Fruit fly (Drosophila melanogaster) whole organism, embryonic: Measurements from ENCODE around the gene Desi.

Source experiments
- Antp ChIP-seq: fragments of 200-800 bp; sonication (Bioruptor generic); optimal IDR thresholded peaks from 3 replicates; lab custom pipeline; 2016; ENCODE audit warnings: missing biosample characterization, missing genetic modification characterization
- CG10654 ChIP-seq: fragments of 200-800 bp; sonication (Bioruptor generic); optimal IDR thresholded peaks from 2 replicates; lab custom pipeline; 2016; ENCODE audit warnings: missing biosample characterization, missing genetic modification characterization
- CG1233 ChIP-seq: fragments of 200-800 bp; sonication (Bioruptor generic); optimal IDR thresholded peaks from 4 replicates; lab custom pipeline; 2018; ENCODE audit warnings: missing biosample characterization, mild to moderate bottlenecking, missing genetic modification characterization
- CG12391 ChIP-seq: fragments of 200-800 bp; sonication (Bioruptor generic); optimal IDR thresholded peaks from 3 replicates; lab custom pipeline; 2018; ENCODE audit warnings: missing biosample characterization, mild to moderate bottlenecking, missing genetic modification characterization, moderate library complexity
- CG13624 ChIP-seq: fragments of 200-800 bp; sonication (Bioruptor generic); optimal IDR thresholded peaks from 2 replicates; lab custom pipeline; 2016; ENCODE audit warnings: missing biosample characterization, missing genetic modification characterization
- CG15514 ChIP-seq: fragments of 200-800 bp; sonication (Bioruptor generic); optimal IDR thresholded peaks from 3 replicates; lab custom pipeline; 2017; ENCODE audit warnings: missing biosample characterization, missing genetic modification characterization, mild to moderate bottlenecking, moderate library complexity, missing genetic modification reagents
- CG17361 ChIP-seq: fragments of 200-800 bp; sonication (Bioruptor generic); IDR thresholded peaks from 3 replicates; pipeline ENCODE4 v1.3.6; 2022; ENCODE audit warnings: missing biosample characterization, missing genetic modification characterization
- CG18476 ChIP-seq: fragments of 200-800 bp; sonication (Bioruptor generic); optimal IDR thresholded peaks from 2 replicates; lab custom pipeline; 2016; ENCODE audit warnings: missing biosample characterization, mild to moderate bottlenecking, missing genetic modification characterization
- CG43689 ChIP-seq: fragments of 200-800 bp; sonication (Bioruptor generic); IDR thresholded peaks from 2 replicates; pipeline ENCODE4 v1.3.6; 2022; ENCODE audit warnings: missing biosample characterization, missing genetic modification characterization
- CG5245 ChIP-seq: fragments of 200-800 bp; sonication (Bioruptor generic); optimal IDR thresholded peaks from 3 replicates; lab custom pipeline; 2016; ENCODE audit warnings: missing biosample characterization, missing genetic modification characterization
- CG6175 ChIP-seq: fragments of 200-800 bp; sonication (Bioruptor generic); IDR thresholded peaks from 3 replicates; pipeline ENCODE4 v1.3.6; 2022; ENCODE audit warnings: missing biosample characterization, missing genetic modification characterization
- CG6654 ChIP-seq: fragments of 200-800 bp; sonication (Bioruptor generic); optimal IDR thresholded peaks from 2 replicates; lab custom pipeline; 2017; ENCODE audit warnings: missing biosample characterization, mild to moderate bottlenecking, missing genetic modification characterization
- CG6765 ChIP-seq: fragments of 200-800 bp; sonication (Bioruptor generic); optimal IDR thresholded peaks from 3 replicates; lab custom pipeline; 2017; ENCODE audit warnings: missing biosample characterization, mild to moderate bottlenecking, missing genetic modification characterization
- CG9215 ChIP-seq: fragments of 200-800 bp; sonication (Bioruptor generic); IDR thresholded peaks from 2 replicates; pipeline ENCODE4 v1.3.6; 2022; ENCODE audit warnings: missing biosample characterization, missing genetic modification characterization
- Dip2 ChIP-seq: fragments of 200-800 bp; sonication (Bioruptor generic); IDR thresholded peaks from 2 replicates; pipeline ENCODE4 v1.3.6; 2022; ENCODE audit warnings: missing biosample characterization, missing genetic modification characterization
- Dip3 ChIP-seq: fragments of 200-800 bp; sonication (Bioruptor generic); optimal IDR thresholded peaks from 3 replicates; lab custom pipeline; 2016; ENCODE audit warnings: missing biosample characterization, missing genetic modification characterization
- Drgx ChIP-seq: fragments of 200-800 bp; sonication (Bioruptor generic); IDR thresholded peaks from 2 replicates; pipeline ENCODE4 v1.3.6; 2022; ENCODE audit warnings: missing biosample characterization, missing genetic modification characterization
- Fer2 ChIP-seq: fragments of 200-800 bp; sonication (Bioruptor generic); optimal IDR thresholded peaks from 2 replicates; lab custom pipeline; 2018; ENCODE audit warnings: missing biosample characterization, mild to moderate bottlenecking, missing genetic modification characterization, moderate library complexity
- Fer3 ChIP-seq: fragments of 200-800 bp; sonication (Bioruptor generic); optimal IDR thresholded peaks from 2 replicates; lab custom pipeline; 2018; ENCODE audit warnings: missing biosample characterization, mild to moderate bottlenecking, missing genetic modification characterization, moderate library complexity
- Gsc ChIP-seq: fragments of 200-800 bp; sonication (Bioruptor generic); IDR thresholded peaks from 2 replicates; pipeline ENCODE4 v1.3.6; 2022; ENCODE audit warnings: missing biosample characterization, missing genetic modification characterization
- HLH54F ChIP-seq: fragments of 200-800 bp; sonication (Bioruptor generic); optimal IDR thresholded peaks from 3 replicates; lab custom pipeline; 2016; ENCODE audit warnings: missing biosample characterization, missing genetic modification characterization
- HmgD ChIP-seq: fragments of 200-800 bp; sonication (Bioruptor generic); optimal IDR thresholded peaks from 3 replicates; lab custom pipeline; 2016; ENCODE audit warnings: missing biosample characterization, missing genetic modification characterization
- Hmr ChIP-seq: fragments of 200-800 bp; sonication (Bioruptor generic); optimal IDR thresholded peaks from 3 replicates; lab custom pipeline; 2017; ENCODE audit warnings: mild to moderate bottlenecking, missing biosample characterization, missing genetic modification reagents, missing genetic modification characterization
- Hmx ChIP-seq: fragments of 200-800 bp; sonication (Bioruptor generic); optimal IDR thresholded peaks from 2 replicates; lab custom pipeline; 2016; ENCODE audit warnings: missing biosample characterization, missing genetic modification characterization
- MESR4 ChIP-seq: fragments of 200-800 bp; sonication (Bioruptor generic); optimal IDR thresholded peaks from 2 replicates; lab custom pipeline; 2018; ENCODE audit warnings: missing biosample characterization, mild to moderate bottlenecking, missing genetic modification characterization, moderate library complexity
- Mad ChIP-seq: fragments of 200-800 bp; sonication (Bioruptor generic); optimal IDR thresholded peaks from 2 replicates; lab custom pipeline; 2016; ENCODE audit warnings: missing biosample characterization, missing genetic modification characterization
- Mes4 ChIP-seq: fragments of 200-800 bp; sonication (Bioruptor generic); optimal IDR thresholded peaks from 2 replicates; lab custom pipeline; 2016; ENCODE audit warnings: missing biosample characterization, missing genetic modification characterization
- Mrtf ChIP-seq: fragments of 200-800 bp; sonication (Bioruptor generic); IDR thresholded peaks from 3 replicates; pipeline ENCODE4 v1.3.6; 2022; ENCODE audit warnings: missing biosample characterization, missing genetic modification characterization
- Nf-YB ChIP-seq: fragments of 200-800 bp; sonication (Bioruptor generic); optimal IDR thresholded peaks from 3 replicates; lab custom pipeline; 2019; ENCODE audit warnings: missing biosample characterization, mild to moderate bottlenecking, missing genetic modification characterization, moderate library complexity
- NfI ChIP-seq: fragments of 200-800 bp; sonication (Bioruptor generic); optimal IDR thresholded peaks from 3 replicates; lab custom pipeline; 2018; ENCODE audit warnings: missing biosample characterization, mild to moderate bottlenecking, missing genetic modification characterization, moderate library complexity
- Opbp ChIP-seq: fragments of 200-800 bp; sonication (Bioruptor generic); IDR thresholded peaks from 3 replicates; pipeline ENCODE4 v1.3.6; 2022; ENCODE audit warnings: missing biosample characterization, missing genetic modification characterization; ENCODE audit not compliant: partially characterized antibody
- Spps ChIP-seq: fragments of 200-800 bp; sonication (Bioruptor generic); optimal IDR thresholded peaks from 2 replicates; lab custom pipeline; 2018; ENCODE audit warnings: missing biosample characterization, mild to moderate bottlenecking, missing genetic modification characterization
- Xrp1 ChIP-seq: fragments of 200-800 bp; sonication (Bioruptor generic); IDR thresholded peaks from 2 replicates; pipeline ENCODE4 v1.3.6; 2022; ENCODE audit warnings: missing biosample characterization, missing genetic modification characterization
- bab2 ChIP-seq: fragments of 200-800 bp; sonication (Bioruptor generic); optimal IDR thresholded peaks from 2 replicates; lab custom pipeline; 2016; ENCODE audit warnings: missing biosample characterization, missing genetic modification characterization
- fd64A ChIP-seq: fragments of 200-800 bp; sonication (Bioruptor generic); optimal IDR thresholded peaks from 3 replicates; lab custom pipeline; 2018; ENCODE audit warnings: missing biosample characterization, mild to moderate bottlenecking, missing genetic modification characterization
- grau ChIP-seq: fragments of 200-800 bp; optimal IDR thresholded peaks from 3 replicates; lab custom pipeline; 2019; ENCODE audit warnings: missing biosample characterization, mild to moderate bottlenecking, missing genetic modification characterization, moderate library complexity
- gsb-n ChIP-seq: fragments of 200-800 bp; sonication (Bioruptor generic); optimal IDR thresholded peaks from 3 replicates; lab custom pipeline; 2018; ENCODE audit warnings: missing biosample characterization, mild to moderate bottlenecking, missing genetic modification characterization
- hbn ChIP-seq: fragments of 200-800 bp; sonication (Bioruptor generic); IDR thresholded peaks from 2 replicates; pipeline ENCODE4 v1.3.6; 2022; ENCODE audit warnings: missing biosample characterization, missing genetic modification characterization; ENCODE audit not compliant: partially characterized antibody
- kah ChIP-seq: fragments of 200-800 bp; sonication (Bioruptor generic); optimal IDR thresholded peaks from 2 replicates; lab custom pipeline; 2018; ENCODE audit warnings: missing biosample characterization, mild to moderate bottlenecking, missing genetic modification characterization
- lab ChIP-seq: fragments of 200-800 bp; sonication (Bioruptor generic); optimal IDR thresholded peaks from 3 replicates; lab custom pipeline; 2017; ENCODE audit warnings: missing biosample characterization, missing genetic modification characterization, mild to moderate bottlenecking, moderate library complexity, missing genetic modification reagents
- mirr ChIP-seq: fragments of 200-800 bp; sonication (Bioruptor generic); optimal IDR thresholded peaks from 3 replicates; lab custom pipeline; 2018; ENCODE audit warnings: missing biosample characterization, mild to moderate bottlenecking, missing genetic modification characterization
- nerfin-1 ChIP-seq: fragments of 200-800 bp; sonication (Bioruptor generic); optimal IDR thresholded peaks from 3 replicates; lab custom pipeline; 2019; ENCODE audit warnings: missing biosample characterization, mild to moderate bottlenecking, missing genetic modification characterization, moderate library complexity
- phol ChIP-seq: fragments of 200-800 bp; sonication (Bioruptor generic); optimal IDR thresholded peaks from 3 replicates; lab custom pipeline; 2018; ENCODE audit warnings: missing biosample characterization, mild to moderate bottlenecking, missing genetic modification characterization, moderate library complexity
- ranshi ChIP-seq: fragments of 200-800 bp; sonication (Bioruptor generic); IDR thresholded peaks from 2 replicates; pipeline ENCODE4 v1.3.6; 2022; ENCODE audit warnings: missing biosample characterization, missing genetic modification characterization
- sqz ChIP-seq: fragments of 200-800 bp; sonication (Bioruptor generic); optimal IDR thresholded peaks from 3 replicates; lab custom pipeline; 2018; ENCODE audit warnings: missing biosample characterization, mild to moderate bottlenecking, missing genetic modification characterization
- ssp ChIP-seq: fragments of 200-800 bp; sonication (Bioruptor generic); IDR thresholded peaks from 2 replicates; pipeline ENCODE4 v1.3.6; 2022; ENCODE audit warnings: missing biosample characterization, missing genetic modification characterization
- stwl ChIP-seq: fragments of 200-800 bp; sonication (Bioruptor generic); optimal IDR thresholded peaks from 3 replicates; lab custom pipeline; 2018; ENCODE audit warnings: missing biosample characterization, mild to moderate bottlenecking, missing genetic modification characterization, moderate library complexity
- tin ChIP-seq: fragments of 200-800 bp; sonication (Bioruptor generic); optimal IDR thresholded peaks from 3 replicates; lab custom pipeline; 2016; ENCODE audit warnings: missing biosample characterization, missing genetic modification characterization
- vvl ChIP-seq: fragments of 200-800 bp; sonication (Bioruptor generic); IDR thresholded peaks from 2 replicates; pipeline ENCODE4 v1.3.6; 2022; ENCODE audit warnings: missing biosample characterization, missing genetic modification characterization
- yki ChIP-seq: fragments of >200 bp; optimal IDR thresholded peaks from 3 replicates; lab custom pipeline; 2018
- zf30C ChIP-seq: fragments of 200-800 bp; sonication (Bioruptor generic); optimal IDR thresholded peaks from 3 replicates; lab custom pipeline; 2018; ENCODE audit warnings: missing biosample characterization, mild to moderate bottlenecking, missing genetic modification characterization

Gene Desi

DNA sequence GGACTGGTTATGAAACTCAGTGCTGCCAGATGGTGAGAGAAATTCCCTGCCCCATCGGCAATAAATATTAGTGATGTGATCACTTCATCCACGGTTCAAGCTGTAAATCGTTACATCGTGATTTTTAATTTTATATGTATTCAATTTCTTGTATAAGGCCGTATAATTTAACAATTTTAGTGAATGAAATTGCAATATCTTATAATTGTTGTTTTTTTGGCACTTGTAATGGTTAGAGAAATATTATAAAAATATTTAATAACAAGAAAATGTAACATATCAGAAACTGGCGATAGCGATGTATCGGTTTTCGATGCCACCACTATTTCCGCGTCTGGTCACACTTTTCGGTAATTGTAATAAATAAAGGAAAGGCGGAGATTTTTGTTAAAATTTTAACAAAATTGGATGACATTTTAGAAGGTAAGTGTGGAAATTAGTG is 4.7 kb downstream of the Desi start, which contains the start of the genes mRpL37 and Rbp1 (continued):
- TF ChIP-seq Gsc (GFP tag; lab: Robert Waterston, UW) (peak; percentile 50; the same call in 1 of the 2 replicates), grau (tag; lab: Kevin White, UChicago) (peak; percentile 84), Xrp1 (GFP tag; lab: Robert Waterston, UW) (peak; percentile 45; the same call in 1 of the 2 replicates), mirr (GFP tag; lab: Kevin White, UChicago) (no peak), phol (tag; lab: Kevin White, UChicago) (peak; percentile 89), yki (lab: Kevin White, UChicago) (peak; percentile 7), fd64A (GFP tag; lab: Kevin White, UChicago) (no peak), CG13624 (peak; percentile 33), Mes4 (GFP tag; lab: Kevin White, UChicago) (no peak), CG43689 (GFP tag; lab: Robert Waterston, UW) (no peak), Mrtf (GFP tag; lab: Robert Waterston, UW) (peak; percentile 64; the same call in 1 of the 3 replicates), CG1233 (GFP tag; lab: Kevin White, UChicago) (peak; percentile 73), Opbp (GFP tag; lab: Robert Waterston, UW) (peak; percentile 68), sqz (no peak), hbn (GFP tag; lab: Robert Waterston, UW) (peak; percentile 78), bab2 (GFP tag; lab: Kevin White, UChicago) (peak; percentile 60), CG18476 (GFP tag; lab: Kevin White, UChicago) (peak; percentile 63), CG12391 (peak; percentile 88), CG15514 (GFP tag; lab: Kevin White, UChicago) (peak; percentile 53), CG17361 (peak; percentile 91), Spps (tag; lab: Kevin White, UChicago) (peak; percentile 43), CG6175 (GFP tag; lab: Robert Waterston, UW) (no peak), CG10654 (peak; percentile 65), stwl (tag; lab: Kevin White, UChicago) (peak; percentile 66), CG6654 (GFP tag; lab: Kevin White, UChicago) (peak; percentile 11), Hmx (GFP tag; lab: Kevin White, UChicago) (no peak), ssp (GFP tag; lab: Robert Waterston, UW) (peak; percentile 80), Mad (peak; percentile 54), Dip2 (no peak), Antp (GFP tag; lab: Kevin White, UChicago) (peak; percentile 61), Fer3 (tag; lab: Kevin White, UChicago) (peak; percentile 67), HmgD (GFP tag; lab: Kevin White, UChicago) (no peak), Drgx (GFP tag; lab: Robert Waterston, UW) (no peak), Dip3 (GFP tag; lab: Kevin White, UChicago) (peak; percentile 15), lab (GFP tag; lab: Kevin White, UChicago) (no peak), ranshi (GFP tag; lab: Robert Waterston, UW) (peak; percentile 66; the same call in 1 of the 2 replicates), CG9215 (GFP tag; lab: Robert Waterston, UW) (peak; percentile 88), kah (GFP tag; lab: Kevin White, UChicago) (no peak), tin (GFP tag; lab: Kevin White, UChicago) (peak; percentile 78), nerfin-1 (tag; lab: Kevin White, UChicago) (no peak), CG5245 (peak; percentile 61), Fer2 (tag; lab: Kevin White, UChicago) (peak; percentile 45), Nf-YB (no peak), gsb-n (tag; lab: Kevin White, UChicago) (no peak), CG6765 (GFP tag; lab: Kevin White, UChicago) (peak; percentile 29), zf30C (GFP tag; lab: Kevin White, UChicago) (no peak), NfI (peak; percentile 71), Hmr (GFP tag; lab: Kevin White, UChicago) (no peak), MESR4 (GFP tag; lab: Kevin White, UChicago) (no peak), vvl (GFP tag; lab: Robert Waterston, UW) (no peak; the same call in 1 of the 2 replicates), HLH54F (GFP tag; lab: Kevin White, UChicago) (peak; percentile 66)
